Worm (Caenorhabditis elegans) whole organism, L4/young adult: ENCODE measurements around the gene T20B3.1.
A peak's percentile ranks its signal among the peaks of the same experiment; 100 is the strongest.

Source experiments
- W03F9.2 ChIP-seq: fragments of 150-350 bp; optimal IDR thresholded peaks from 2 replicates; lab custom pipeline; 2014; ENCODE audit warnings: missing biosample characterization, missing genetic modification characterization
- dao-5 ChIP-seq: sonication (generic microtip); optimal IDR thresholded peaks from 2 replicates; lab custom pipeline; 2016; ENCODE audit warnings: missing genotype, missing genetic modification characterization, moderate library complexity, missing compliant biosample characterization
- him-1 ChIP-seq: sonication (generic microtip); optimal IDR thresholded peaks from 2 replicates; lab custom pipeline; 2016; ENCODE audit warnings: missing genotype, missing genetic modification reagents, missing genetic modification characterization, missing compliant biosample characterization

Gene T20B3.1

ce11 chrV:16815261-16815660 is at the start of gene T20B3.1:
T20B3.1 (plus strand) TSS chrV:16815561.
- TF ChIP-seq dao-5 (tag; lab: Kevin White, UChicago): no peak
- no peak for TF ChIP-seq him-1
- no peak for TF ChIP-seq W03F9.2 (tag; lab: Kevin White, UChicago)

- TF ChIP-seq him-1 (no peak), dao-5 (tag; lab: Kevin White, UChicago) (no peak), W03F9.2 (tag; lab: Kevin White, UChicago) (no peak)
These were observed 40.9 kb upstream of the T20B3.1 start for ce11 chrV:16774428-16774827.

DNA sequence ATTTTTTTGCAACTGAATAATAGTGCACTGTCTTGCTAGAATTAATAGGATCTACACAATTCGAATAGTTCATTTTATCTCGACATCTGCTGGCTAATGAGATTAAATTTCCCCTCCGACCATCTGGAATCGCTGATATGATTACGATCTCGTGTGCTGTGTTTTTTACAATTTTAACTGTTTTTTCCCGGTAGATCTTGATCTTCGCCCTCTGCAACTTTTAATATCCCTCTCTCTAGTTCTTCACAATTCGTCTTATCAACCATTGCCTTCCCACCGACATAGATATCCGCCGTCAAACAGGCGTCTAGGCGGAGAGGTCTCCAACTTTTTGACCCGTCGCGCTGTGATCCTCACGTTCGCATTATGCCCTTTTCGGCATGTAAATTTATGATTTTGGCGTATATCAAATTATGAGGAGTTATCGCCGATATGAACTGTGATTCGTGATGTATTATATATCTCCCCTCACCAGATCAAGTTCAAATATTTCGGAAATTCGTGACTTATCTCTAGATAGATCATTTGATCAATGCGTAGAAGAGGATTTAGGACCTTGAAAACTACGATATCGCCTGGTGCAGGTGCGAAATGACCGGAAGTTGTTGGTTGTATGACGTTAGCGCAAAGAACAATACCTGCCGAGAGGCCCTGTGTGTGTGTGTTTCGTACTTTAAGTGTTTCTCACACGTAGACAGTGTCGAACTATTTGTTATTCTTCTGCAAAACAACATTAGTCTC is 36.7 kb upstream of the T20B3.1 start:
- TF ChIP-seq him-1 (no peak), dao-5 (tag; lab: Kevin White, UChicago) (no peak), W03F9.2 (tag; lab: Kevin White, UChicago) (no peak)

DNA sequence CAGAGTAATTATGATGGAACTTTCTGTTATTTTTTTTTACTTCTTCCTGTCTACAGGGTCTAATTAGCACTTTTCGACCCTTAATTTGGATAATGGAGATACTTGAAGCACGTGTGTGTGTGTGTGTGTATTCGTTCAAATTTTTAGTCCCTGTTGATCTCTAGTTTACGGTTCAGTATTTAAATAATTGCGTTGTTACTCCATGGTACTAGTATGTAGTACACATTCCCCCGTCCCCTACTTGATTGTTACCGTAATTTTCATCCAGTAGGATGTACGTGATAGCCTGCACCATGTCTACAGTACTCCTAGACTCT is 36.1 kb upstream of the T20B3.1 start:
- TF ChIP-seq W03F9.2 (tag; lab: Kevin White, UChicago) (no peak), him-1 (no peak), dao-5 (tag; lab: Kevin White, UChicago) (no peak)

DNA sequence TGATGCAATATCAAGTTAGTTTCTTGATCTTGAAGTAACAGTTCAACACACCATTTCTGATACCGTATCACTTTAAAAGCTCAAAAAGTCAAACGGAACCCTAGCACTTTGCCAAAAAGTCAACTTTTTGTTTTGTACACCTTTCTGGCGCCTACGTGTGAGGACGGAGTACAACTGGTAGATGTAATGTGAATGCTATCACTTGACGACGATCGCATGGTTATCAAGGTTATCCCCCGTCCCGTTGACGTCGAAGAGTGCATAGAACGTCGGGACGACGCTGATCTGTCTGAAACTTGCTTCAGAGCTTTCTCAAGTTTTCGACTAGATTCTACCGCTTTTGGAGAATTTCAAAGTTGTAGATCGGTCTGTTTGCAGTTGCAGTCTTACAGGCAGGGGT is 35.4 kb upstream of the T20B3.1 start:
- TF ChIP-seq him-1: no peak
- no peak for TF ChIP-seq dao-5 (tag; lab: Kevin White, UChicago)

- TF ChIP-seq dao-5 (tag; lab: Kevin White, UChicago): no peak
- TF ChIP-seq W03F9.2 (tag; lab: Kevin White, UChicago): no peak
- no peak for TF ChIP-seq him-1
These were observed 34.8 kb upstream of the T20B3.1 start for ce11 chrV:16780554-16780953.

DNA sequence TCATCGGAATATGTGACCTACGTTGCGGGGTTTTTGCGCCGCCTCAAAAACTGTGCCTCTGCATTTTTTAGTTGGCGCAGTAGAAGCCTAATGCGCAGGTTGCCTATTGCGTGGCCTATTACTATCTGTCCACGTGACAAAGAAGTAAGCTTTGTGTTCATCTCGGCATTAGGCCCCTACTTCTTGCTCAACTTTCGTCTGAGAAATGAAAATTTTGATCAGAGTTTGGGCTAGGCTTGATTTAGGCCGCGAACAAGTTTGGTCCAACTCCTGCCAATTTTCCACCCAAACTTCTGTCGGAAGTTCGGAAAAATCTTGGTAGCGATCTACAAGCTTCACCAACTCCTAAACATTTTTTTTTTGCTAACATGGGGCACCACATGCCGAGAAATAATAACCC is 33.4 kb upstream of the T20B3.1 start:
- TF ChIP-seq dao-5 (tag; lab: Kevin White, UChicago) (no peak), W03F9.2 (tag; lab: Kevin White, UChicago) (no peak), him-1 (no peak)

DNA sequence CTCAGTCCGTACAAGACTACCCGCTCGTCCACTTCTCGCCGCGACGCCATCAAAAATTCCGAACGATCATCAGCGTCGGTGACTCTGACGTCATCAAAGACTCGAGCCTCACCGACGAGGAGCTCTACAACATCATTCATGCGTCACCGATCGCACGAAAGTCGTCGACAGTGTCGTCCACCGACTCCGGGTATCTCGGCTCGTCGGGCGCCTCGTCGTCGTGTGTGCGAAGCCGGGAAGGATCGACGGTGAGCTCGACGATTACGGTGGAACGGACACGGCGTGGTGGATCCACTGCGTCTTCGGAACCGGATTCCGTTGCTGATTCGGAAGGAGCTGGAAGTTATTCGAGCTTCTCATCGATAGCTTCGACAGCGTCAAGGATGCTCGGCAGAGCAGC is 30.6 kb upstream of the T20B3.1 start:
- no peak for TF ChIP-seq him-1
- TF ChIP-seq W03F9.2 (tag; lab: Kevin White, UChicago): no peak
- no peak for TF ChIP-seq dao-5 (tag; lab: Kevin White, UChicago)

DNA sequence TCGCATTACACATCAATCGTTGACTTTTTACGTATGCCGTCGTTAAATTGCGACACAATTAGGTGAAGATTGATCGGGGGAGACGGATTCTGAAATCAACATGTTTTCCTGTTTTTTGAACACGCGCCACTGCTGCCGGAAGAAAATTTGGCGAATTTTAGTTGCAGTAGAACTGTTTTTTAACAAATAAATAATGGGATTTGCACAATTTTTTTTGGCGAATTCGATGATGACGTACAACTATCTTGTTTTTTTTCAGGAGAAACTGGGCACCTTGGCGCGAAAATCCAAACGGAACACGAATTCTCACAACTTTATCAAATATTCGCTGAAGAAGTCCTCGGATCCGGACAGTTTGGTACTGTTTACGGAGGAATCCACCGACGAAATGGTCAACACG is 29.3 kb upstream of the T20B3.1 start:
- TF ChIP-seq W03F9.2 (tag; lab: Kevin White, UChicago) (no peak), him-1 (no peak), dao-5 (tag; lab: Kevin White, UChicago) (no peak)

ce11 chrV:16788967-16789366 is 26.4 kb upstream of the T20B3.1 start, which contains the start of gene immt-2:
immt-2 (plus strand) TSS chrV:16789267.
- TF ChIP-seq W03F9.2 (tag; lab: Kevin White, UChicago): no peak
- no peak for TF ChIP-seq dao-5 (tag; lab: Kevin White, UChicago)
- no peak for TF ChIP-seq him-1

DNA sequence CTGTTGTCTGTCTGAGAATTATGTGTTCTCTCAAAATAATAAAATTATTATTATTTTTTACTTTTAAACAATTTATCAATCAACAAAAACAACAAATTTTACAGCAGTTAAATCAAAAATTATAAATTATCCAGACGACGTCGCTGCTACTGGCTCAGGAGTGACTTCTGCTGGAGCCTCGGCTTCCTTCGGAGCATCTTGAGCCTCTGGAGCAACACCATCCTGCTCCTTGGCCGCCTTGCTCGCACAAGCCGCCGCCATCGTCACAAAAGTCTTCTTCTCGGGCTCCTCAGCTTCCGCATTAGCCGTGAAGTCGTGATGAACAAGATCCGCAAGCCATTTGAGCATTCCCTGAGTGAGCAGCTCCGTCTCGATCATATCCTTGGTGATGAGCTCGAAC is 22.6 kb upstream of the T20B3.1 start:
- TF ChIP-seq W03F9.2 (tag; lab: Kevin White, UChicago) (no peak), dao-5 (tag; lab: Kevin White, UChicago) (no peak), him-1 (no peak)

ce11 chrV:16793312-16793711 is 22.0 kb upstream of the T20B3.1 start:
- TF ChIP-seq him-1 (no peak), W03F9.2 (tag; lab: Kevin White, UChicago) (no peak), dao-5 (tag; lab: Kevin White, UChicago) (no peak)

- no peak for TF ChIP-seq dao-5 (tag; lab: Kevin White, UChicago)
- no peak for TF ChIP-seq W03F9.2 (tag; lab: Kevin White, UChicago)
- no peak for TF ChIP-seq him-1
These were observed 21.3 kb upstream of the T20B3.1 start for ce11 chrV:16794079-16794478.

- TF ChIP-seq W03F9.2 (tag; lab: Kevin White, UChicago): peak; percentile 59
- no peak for TF ChIP-seq dao-5 (tag; lab: Kevin White, UChicago)
- no peak for TF ChIP-seq him-1
These were observed 20.5 kb upstream of the T20B3.1 start, which contains the start of the genes ctps-1 and pus-1 for ce11 chrV:16794828-16795354. ctps-1 (plus strand) TSS chrV:16794878. pus-1 (minus strand) TSS chrV:16794952.

- TF ChIP-seq dao-5 (tag; lab: Kevin White, UChicago): no peak
- TF ChIP-seq W03F9.2 (tag; lab: Kevin White, UChicago): no peak
- no peak for TF ChIP-seq him-1
These were observed 14.9 kb upstream of the T20B3.1 start for ce11 chrV:16800484-16800883.
